Worm (Caenorhabditis elegans) whole organism, mixed stage, embryonic: Measurements from ENCODE around the gene alkb-1.

Source experiments
- lin-13 ChIP-seq: fragments of 150-350 bp; optimal IDR thresholded peaks from 2 replicates; lab custom pipeline; 2014; ENCODE audit warnings: missing biosample characterization, missing genetic modification characterization
- lsy-2 ChIP-seq: fragments of 150-350 bp; optimal IDR thresholded peaks from 2 replicates; lab custom pipeline; 2014; ENCODE audit warnings: missing biosample characterization, missing genetic modification characterization
- pha-4 ChIP-seq: fragments of 150-350 bp; optimal IDR thresholded peaks from 2 replicates; lab custom pipeline; 2018; ENCODE audit warnings: missing biosample characterization, missing genetic modification reagents, missing genetic modification characterization
- snpc-4 ChIP-seq: fragments of 150-350 bp; optimal IDR thresholded peaks from 2 replicates; lab custom pipeline; 2014; ENCODE audit warnings: missing biosample characterization, missing genetic modification characterization
- unc-62 ChIP-seq: fragments of 150-350 bp; optimal IDR thresholded peaks from 2 replicates; lab custom pipeline; 2014; ENCODE audit warnings: missing biosample characterization, missing genetic modification reagents, missing genetic modification characterization

DNA sequence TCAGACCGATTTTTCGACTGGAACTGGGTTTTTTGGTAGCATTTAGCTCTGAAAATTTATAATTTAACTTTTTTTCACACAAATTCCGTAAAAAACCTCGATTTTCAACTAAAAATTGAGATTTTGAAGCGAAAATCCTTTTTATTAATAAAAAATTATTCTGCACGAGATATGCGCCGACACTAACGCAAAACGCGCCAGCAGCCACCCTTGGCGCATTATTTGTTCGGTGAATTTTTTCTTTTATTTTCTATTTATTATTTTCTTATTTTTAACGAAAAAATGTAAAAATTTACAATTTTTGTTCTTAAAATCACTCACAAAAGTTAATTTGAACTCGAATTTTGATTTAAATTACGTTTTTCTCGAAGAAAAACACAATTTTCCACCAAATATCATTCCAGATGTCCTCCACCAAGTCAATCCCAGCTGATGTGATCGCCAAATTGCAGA is 10.0 kb upstream of the alkb-1 start, which contains the start of gene Y51H7C.7:
- TF ChIP-seq unc-62 (GFP tag; lab: Kevin White, UChicago), result no peak
- no peak for TF ChIP-seq lsy-2 (tag; lab: Kevin White, UChicago)
- TF ChIP-seq pha-4 (tag; lab: Kevin White, UChicago), result no peak
- no peak for TF ChIP-seq snpc-4
- peak; percentile 44 for TF ChIP-seq lin-13
